Fruit fly (Drosophila melanogaster) whole organism, embryonic: Measurements from ENCODE around the gene EloB.

ENCODE experiments used
- CG17612 ChIP-seq: fragments of 200-800 bp; sonication (Bioruptor generic); IDR thresholded peaks from 2 replicates; pipeline ENCODE4 v1.3.6; 2022; ENCODE audit warnings: missing biosample characterization, missing genetic modification characterization
- CG42726 ChIP-seq: fragments of 200-800 bp; sonication (Bioruptor generic); IDR thresholded peaks from 2 replicates; pipeline ENCODE4 v1.3.6; 2022; ENCODE audit warnings: missing biosample characterization, missing genetic modification characterization; ENCODE audit not compliant: partially characterized antibody
- CG4404 ChIP-seq: fragments of 200-800 bp; sonication (Bioruptor generic); IDR thresholded peaks from 2 replicates; pipeline ENCODE4 v1.3.6; 2022; ENCODE audit warnings: missing biosample characterization, missing genetic modification characterization
- HmgZ ChIP-seq: fragments of 200-800 bp; sonication (Bioruptor generic); optimal IDR thresholded peaks from 2 replicates; lab custom pipeline; 2018; ENCODE audit warnings: missing biosample characterization, mild to moderate bottlenecking, missing genetic modification characterization
- lab ChIP-seq: fragments of 200-800 bp; sonication (Bioruptor generic); optimal IDR thresholded peaks from 3 replicates; lab custom pipeline; 2017; ENCODE audit warnings: missing biosample characterization, missing genetic modification characterization, mild to moderate bottlenecking, moderate library complexity, missing genetic modification reagents

DNA sequence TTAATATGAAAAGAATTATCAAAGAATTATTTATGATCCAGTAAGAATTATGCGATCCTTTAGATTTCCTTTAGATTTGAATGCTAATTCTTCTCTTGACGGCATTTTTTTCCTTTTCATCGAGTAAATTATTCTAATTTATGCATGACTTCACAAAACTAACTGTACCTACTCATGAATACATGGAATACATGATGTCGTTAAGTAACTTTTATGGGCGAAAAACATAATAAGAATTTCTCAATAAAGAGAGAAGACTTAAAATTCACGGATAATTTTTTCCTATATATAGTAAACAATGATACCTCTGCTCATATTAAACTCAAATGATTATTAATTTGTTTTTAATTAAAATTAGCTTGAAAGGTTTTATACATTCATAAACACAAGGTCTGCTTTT is 16.3 kb upstream of the EloB start:
- TF ChIP-seq CG17612 (GFP tag; lab: Robert Waterston, UW), result no peak
- no peak for TF ChIP-seq lab (GFP tag; lab: Kevin White, UChicago)
- TF ChIP-seq CG42726 (GFP tag; lab: Robert Waterston, UW), result no peak
- TF ChIP-seq CG4404 (GFP tag; lab: Robert Waterston, UW), result no peak
- no peak for TF ChIP-seq HmgZ (tag; lab: Kevin White, UChicago)
